Fruit fly (Drosophila melanogaster): ENCODE data around the gene spn-E.

spn-E gene

dm6 chr3R:15806341-15806740 is 30.9 kb upstream of the spn-E start:
- TF ChIP-seq dsf (GFP tag; optimal IDR thresholded peaks at IDR 0.05; ENCODE audit: borderline replicate concordance) = no peak
- no peak for TF ChIP-seq dmrt93B (GFP tag; optimal IDR thresholded peaks at IDR 0.05)
- peak; percentile 9 for TF ChIP-seq fru (GFP tag; optimal IDR thresholded peaks at IDR 0.05)
- peak in 1 of 2 experiments; percentile 26 for TF ChIP-seq foxo (GFP tag; optimal IDR thresholded peaks at IDR 0.05)
- no peak for TF ChIP-seq OdsH (GFP tag; optimal IDR thresholded peaks at IDR 0.05)
- peak; percentile 8 for TF ChIP-seq HLH106 (tag; optimal IDR thresholded peaks at IDR 0.05)
- no peak for TF ChIP-seq Hr78 (GFP tag; optimal IDR thresholded peaks at IDR 0.05)
- TF ChIP-seq N (GFP tag; optimal IDR thresholded peaks at IDR 0.05) = no peak
- TF ChIP-seq rgr (GFP tag; optimal IDR thresholded peaks at IDR 0.05) = no peak
- TF ChIP-seq woc (GFP tag; optimal IDR thresholded peaks at IDR 0.05) = peak; percentile 63
- TF ChIP-seq Sp1 (GFP tag; optimal IDR thresholded peaks at IDR 0.05) = peak; percentile 12
- no peak for TF ChIP-seq dl (GFP tag; optimal IDR thresholded peaks at IDR 0.05; ENCODE audit: insufficient read depth in 1 of 2, partially characterized antibody in 2 of 2)
- TF ChIP-seq Myc (optimal IDR thresholded peaks at IDR 0.05) = no peak
- TF ChIP-seq Dif (GFP tag; optimal IDR thresholded peaks at IDR 0.05; ENCODE audit: partially characterized antibody) = no peak
- TF ChIP-seq Rel (GFP tag; optimal IDR thresholded peaks at IDR 0.05) = no peak
- TF ChIP-seq Rel (tag; optimal IDR thresholded peaks at IDR 0.05) = no peak

DNA sequence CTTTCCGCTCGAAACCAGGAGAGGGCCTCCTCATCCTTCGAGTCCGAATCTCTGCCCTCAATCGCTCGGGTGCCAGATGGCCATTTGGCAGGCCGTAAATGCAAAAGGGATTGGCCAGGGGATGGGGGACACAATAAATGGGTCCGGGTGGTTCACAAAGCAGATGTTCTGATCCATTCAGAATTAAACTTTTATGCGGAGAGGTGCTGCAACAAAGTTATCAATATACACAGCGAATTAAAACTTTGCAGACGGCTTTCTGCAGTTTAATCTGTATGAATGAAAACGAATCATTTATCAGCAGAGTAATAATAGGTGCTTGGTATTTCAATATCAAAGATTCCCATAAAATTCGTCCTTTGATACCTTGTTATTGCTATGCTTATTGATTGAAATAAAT is 29.9 kb upstream of the spn-E start:
- no peak for TF ChIP-seq brk (GFP tag; optimal IDR thresholded peaks at IDR 0.05)
- no peak for TF ChIP-seq dsf (GFP tag; optimal IDR thresholded peaks at IDR 0.05; ENCODE audit: borderline replicate concordance)
- no peak for TF ChIP-seq foxo (GFP tag; optimal IDR thresholded peaks at IDR 0.05)
- TF ChIP-seq Myc (optimal IDR thresholded peaks at IDR 0.05) = no peak
- TF ChIP-seq CG9705 (GFP tag; optimal IDR thresholded peaks at IDR 0.05) = no peak
- no peak for TF ChIP-seq Vsx2 (GFP tag; optimal IDR thresholded peaks at IDR 0.05; ENCODE audit: partially characterized antibody)
- no peak for TF ChIP-seq CrebA (GFP tag; optimal IDR thresholded peaks at IDR 0.05; ENCODE audit: borderline replicate concordance)
- no peak for TF ChIP-seq tai (GFP tag; optimal IDR thresholded peaks at IDR 0.05)
- no peak for TF ChIP-seq h (GFP tag; optimal IDR thresholded peaks at IDR 0.05)
- TF ChIP-seq dl (GFP tag; optimal IDR thresholded peaks at IDR 0.05; ENCODE audit: insufficient read depth in 1 of 2, partially characterized antibody in 2 of 2) = no peak
- no peak for TF ChIP-seq Dfd (GFP tag; optimal IDR thresholded peaks at IDR 0.05)

DNA sequence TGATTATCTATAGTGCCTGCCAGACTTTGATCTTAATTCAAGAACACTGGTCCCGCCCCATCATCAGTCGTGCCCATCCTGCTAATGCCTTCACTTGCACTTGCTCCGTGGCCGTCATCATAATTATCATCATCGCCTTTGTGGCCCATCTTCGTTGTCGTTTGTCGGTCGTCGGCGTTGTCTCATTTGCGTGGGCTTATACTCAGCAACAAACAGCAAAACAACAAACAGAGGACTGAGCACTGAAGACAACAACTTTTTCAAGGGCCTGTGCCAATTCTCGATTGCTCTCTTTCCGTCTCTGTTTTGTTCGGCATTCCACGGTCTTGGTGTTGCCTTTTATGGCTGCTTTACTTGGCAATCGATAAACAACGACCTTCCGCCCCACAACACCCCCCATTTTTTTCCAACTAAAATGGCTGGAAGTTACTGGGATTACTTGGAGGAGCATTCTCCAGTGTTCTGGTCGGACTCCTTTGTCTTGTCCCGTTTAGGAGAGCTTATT is 29.3 kb upstream of the spn-E start:
- TF ChIP-seq fru (GFP tag; optimal IDR thresholded peaks at IDR 0.05) = peak; percentile 86
- TF ChIP-seq Hr78 (GFP tag; optimal IDR thresholded peaks at IDR 0.05) = no peak
- TF ChIP-seq jim (GFP tag; optimal IDR thresholded peaks at IDR 0.05) = no peak
- peak; percentile 72 for TF ChIP-seq psq (GFP tag; optimal IDR thresholded peaks at IDR 0.05)

dm6 chr3R:15810369-15810768 is 26.9 kb upstream of the spn-E start:
- no peak for TF ChIP-seq Mio (GFP tag; optimal IDR thresholded peaks at IDR 0.05)
- TF ChIP-seq N (GFP tag; optimal IDR thresholded peaks at IDR 0.05) = no peak
- TF ChIP-seq sage (GFP tag; optimal IDR thresholded peaks at IDR 0.05) = no peak
- TF ChIP-seq h (GFP tag; optimal IDR thresholded peaks at IDR 0.05) = no peak
- TF ChIP-seq Rel (GFP tag; optimal IDR thresholded peaks at IDR 0.05) = no peak
- TF ChIP-seq Rel (tag; optimal IDR thresholded peaks at IDR 0.05) = no peak
- TF ChIP-seq HLH106 (tag; optimal IDR thresholded peaks at IDR 0.05) = no peak
- no peak for TF ChIP-seq dmrt93B (GFP tag; optimal IDR thresholded peaks at IDR 0.05)
- TF ChIP-seq Hr83 (GFP tag; optimal IDR thresholded peaks at IDR 0.05; ENCODE audit: poor library complexity, severe bottlenecking) = no peak
- no peak for TF ChIP-seq CG9705 (GFP tag; optimal IDR thresholded peaks at IDR 0.05)
- no peak for TF ChIP-seq Vsx2 (GFP tag; optimal IDR thresholded peaks at IDR 0.05; ENCODE audit: partially characterized antibody)
- no peak for TF ChIP-seq dsf (GFP tag; optimal IDR thresholded peaks at IDR 0.05; ENCODE audit: borderline replicate concordance)
- TF ChIP-seq Dfd (GFP tag; optimal IDR thresholded peaks at IDR 0.05) = no peak
- TF ChIP-seq Sp1 (GFP tag; optimal IDR thresholded peaks at IDR 0.05) = no peak
- no peak for TF ChIP-seq lola (GFP tag; optimal IDR thresholded peaks at IDR 0.05)

- TF ChIP-seq Mio (GFP tag; optimal IDR thresholded peaks at IDR 0.05) (no peak), Dfd (GFP tag; optimal IDR thresholded peaks at IDR 0.05) (peak; percentile 60), Abd-B (GFP tag; optimal IDR thresholded peaks at IDR 0.05) (no peak), Sp1 (GFP tag; optimal IDR thresholded peaks at IDR 0.05) (no peak), jim (GFP tag; optimal IDR thresholded peaks at IDR 0.05) (no peak)
Measured at dm6 chr3R:15814150-15814549, 23.1 kb upstream of the spn-E start.
